Worm (Caenorhabditis elegans): ENCODE results near the gene ZK1067.3.
A peak's percentile ranks its signal among the peaks of the same experiment; 100 is the strongest.

Gene ZK1067.3

DNA sequence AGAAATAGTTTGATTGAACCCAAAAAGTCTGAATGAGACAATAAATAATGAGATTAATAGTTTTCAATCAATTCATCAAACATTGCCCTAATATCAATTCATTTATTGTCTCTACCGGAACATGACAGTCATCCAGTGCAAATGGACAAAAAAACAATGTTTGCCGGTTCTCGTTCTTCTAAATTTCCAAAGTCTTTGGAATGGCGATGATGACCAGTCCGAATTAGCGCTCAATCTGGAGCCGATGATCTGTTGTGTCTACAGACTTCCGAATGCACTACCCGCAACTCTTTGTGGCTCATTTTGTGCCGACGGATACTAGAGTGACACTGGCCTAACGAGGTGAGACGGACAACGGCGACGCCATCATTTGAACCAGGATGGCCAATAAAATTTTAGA is 13.2 kb downstream of the ZK1067.3 start, which contains the start of gene T26C5.3:
Gene T26C5.3 (plus strand): TSS at position 301 of the 400 bp plus-strand sequence.
- no peak for TF ChIP-seq ham-2 (GFP tag; optimal IDR thresholded peaks at IDR 0.05)
- TF ChIP-seq sptf-1 (tag; optimal IDR thresholded peaks at IDR 0.05), result no peak
- no peak for TF ChIP-seq snpc-4 (tag; optimal IDR thresholded peaks at IDR 0.05)
- no peak for TF ChIP-seq hlh-1 (tag; optimal IDR thresholded peaks at IDR 0.05)
- TF ChIP-seq zip-8 (tag; optimal IDR thresholded peaks at IDR 0.05), result no peak
- no peak for TF ChIP-seq nhr-76 (tag; optimal IDR thresholded peaks at IDR 0.05)
- no peak for TF ChIP-seq sem-2 (GFP tag; optimal IDR thresholded peaks at IDR 0.05)
- TF ChIP-seq lin-13 (tag; optimal IDR thresholded peaks at IDR 0.05), result no peak

- TF ChIP-seq nhr-2 (tag; optimal IDR thresholded peaks at IDR 0.05), result no peak
- no peak for TF ChIP-seq tbx-8 (GFP tag; optimal IDR thresholded peaks at IDR 0.05)
- no peak for TF ChIP-seq sem-2 (GFP tag; optimal IDR thresholded peaks at IDR 0.05)
- TF ChIP-seq flh-1 (GFP tag; optimal IDR thresholded peaks at IDR 0.05), result no peak
- TF ChIP-seq nhr-28 (tag; optimal IDR thresholded peaks at IDR 0.05), result no peak
- no peak for TF ChIP-seq blmp-1 (tag; optimal IDR thresholded peaks at IDR 0.05)
- TF ChIP-seq unc-39 (tag; optimal IDR thresholded peaks at IDR 0.05), result no peak
- TF ChIP-seq unc-120 (tag; optimal IDR thresholded peaks at IDR 0.05; ENCODE audit: poor library complexity, severe bottlenecking), result no peak
- TF ChIP-seq mep-1 (tag; optimal IDR thresholded peaks at IDR 0.05), result no peak
- TF ChIP-seq pha-4 (tag; optimal IDR thresholded peaks at IDR 0.05), result no peak
- TF ChIP-seq mls-2 (tag; optimal IDR thresholded peaks at IDR 0.05), result no peak
- no peak for TF ChIP-seq nhr-237 (tag; optimal IDR thresholded peaks at IDR 0.05)
- TF ChIP-seq M03D4.4 (tag; optimal IDR thresholded peaks at IDR 0.05), result no peak
- TF ChIP-seq drap-1 (GFP tag; optimal IDR thresholded peaks at IDR 0.05), result no peak
- no peak for TF ChIP-seq cnd-1 (tag; optimal IDR thresholded peaks at IDR 0.05)
- TF ChIP-seq mab-5 (tag; optimal IDR thresholded peaks at IDR 0.05), result no peak
Measured at ce11 chrII:9236972-9237371, 13.9 kb downstream of the ZK1067.3 start.

- TF ChIP-seq ceh-43 (GFP tag; optimal IDR thresholded peaks at IDR 0.05) (no peak), nhr-237 (tag; optimal IDR thresholded peaks at IDR 0.05) (no peak), nhr-12 (tag; optimal IDR thresholded peaks at IDR 0.05) (no peak), sptf-1 (tag; optimal IDR thresholded peaks at IDR 0.05) (no peak), ceh-83 (GFP tag; optimal IDR thresholded peaks at IDR 0.05) (no peak), tbx-8 (GFP tag; optimal IDR thresholded peaks at IDR 0.05) (no peak), blmp-1 (tag; optimal IDR thresholded peaks at IDR 0.05) (no peak), ztf-11 (tag; optimal IDR thresholded peaks at IDR 0.05) (no peak), M03D4.4 (tag; optimal IDR thresholded peaks at IDR 0.05) (no peak)
Measured at ce11 chrII:9237719-9238118, 14.7 kb downstream of the ZK1067.3 start.

DNA sequence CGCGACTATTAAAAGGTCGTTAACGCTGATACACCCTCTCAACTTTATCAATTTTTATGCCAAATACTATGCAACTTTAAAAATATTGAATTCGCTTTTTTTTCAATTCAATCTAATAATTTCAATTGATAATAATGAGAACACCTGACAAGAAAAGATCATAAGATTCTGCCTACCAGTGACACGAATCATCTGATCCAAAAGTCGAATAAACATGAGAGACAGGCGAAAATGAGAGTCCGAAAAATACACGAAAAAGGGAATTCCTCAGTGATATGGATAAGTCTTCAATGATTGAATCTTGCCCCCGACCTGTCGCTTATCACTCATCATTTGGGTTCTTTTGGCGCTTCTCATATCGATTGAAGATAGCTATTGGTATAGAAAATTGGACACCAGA is 18.5 kb downstream of the ZK1067.3 start:
- TF ChIP-seq ceh-43 (GFP tag; optimal IDR thresholded peaks at IDR 0.05) (no peak), bed-3 (GFP tag; optimal IDR thresholded peaks at IDR 0.05) (no peak), hlh-1 (tag; optimal IDR thresholded peaks at IDR 0.05) (no peak), lin-32 (GFP tag; optimal IDR thresholded peaks at IDR 0.05) (no peak), lsy-2 (tag; optimal IDR thresholded peaks at IDR 0.05) (no peak), nhr-2 (tag; optimal IDR thresholded peaks at IDR 0.05) (no peak), elt-3 (tag; optimal IDR thresholded peaks at IDR 0.05) (no peak), unc-120 (tag; optimal IDR thresholded peaks at IDR 0.05; ENCODE audit: poor library complexity, severe bottlenecking) (no peak), unc-62 (GFP tag; optimal IDR thresholded peaks at IDR 0.05) (no peak), lin-13 (tag; optimal IDR thresholded peaks at IDR 0.05) (no peak), flh-1 (GFP tag; optimal IDR thresholded peaks at IDR 0.05) (no peak)

DNA sequence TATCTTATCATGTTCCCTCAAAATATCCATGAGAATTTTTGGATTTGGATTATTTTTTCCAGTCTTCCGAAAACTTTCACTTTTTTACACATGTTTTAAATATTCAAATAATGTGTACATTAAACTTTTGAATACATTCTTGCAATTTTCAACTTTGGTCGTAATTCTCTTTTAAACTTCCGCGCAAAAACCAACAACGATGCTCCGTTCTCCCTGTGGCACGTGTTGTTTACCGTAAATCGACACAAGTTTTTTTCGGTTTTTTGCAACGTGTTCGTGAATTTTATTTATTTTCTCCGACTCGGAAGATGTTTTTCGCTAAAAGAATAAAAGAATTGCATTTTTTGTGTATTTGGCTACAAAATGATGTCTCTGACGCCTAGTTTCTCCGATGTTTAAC is 19.7 kb downstream of the ZK1067.3 start:
- no peak for TF ChIP-seq lsy-2 (tag; optimal IDR thresholded peaks at IDR 0.05)
- no peak for TF ChIP-seq sptf-1 (tag; optimal IDR thresholded peaks at IDR 0.05)
- peak; percentile 15 for TF ChIP-seq ces-1 (GFP tag; optimal IDR thresholded peaks at IDR 0.05)
- TF ChIP-seq hlh-1 (tag; optimal IDR thresholded peaks at IDR 0.05), result peak; percentile 28
- TF ChIP-seq mep-1 (tag; optimal IDR thresholded peaks at IDR 0.05), result peak; percentile 38
- no peak for TF ChIP-seq sem-2 (GFP tag; optimal IDR thresholded peaks at IDR 0.05)
- TF ChIP-seq tbx-8 (GFP tag; optimal IDR thresholded peaks at IDR 0.05), result no peak
- no peak for TF ChIP-seq snpc-4 (tag; optimal IDR thresholded peaks at IDR 0.05)
- peak; percentile 51 for TF ChIP-seq pha-4 (tag; optimal IDR thresholded peaks at IDR 0.05)
- TF ChIP-seq unc-62 (GFP tag; optimal IDR thresholded peaks at IDR 0.05), result no peak
- no peak for TF ChIP-seq bed-3 (GFP tag; optimal IDR thresholded peaks at IDR 0.05)
- TF ChIP-seq ceh-43 (GFP tag; optimal IDR thresholded peaks at IDR 0.05), result no peak
- no peak for TF ChIP-seq zip-8 (tag; optimal IDR thresholded peaks at IDR 0.05)
- TF ChIP-seq nhr-237 (tag; optimal IDR thresholded peaks at IDR 0.05), result peak; percentile 25
- TF ChIP-seq ham-2 (GFP tag; optimal IDR thresholded peaks at IDR 0.05), result no peak
- TF ChIP-seq elt-1 (tag; optimal IDR thresholded peaks at IDR 0.05; ENCODE audit: borderline replicate concordance, insufficient read depth), result no peak
